Fruit fly (Drosophila melanogaster): ENCODE measurements around the gene IA-2.
A peak's percentile ranks its signal among the peaks of the same experiment; 100 is the strongest.

The IA-2 gene

DNA sequence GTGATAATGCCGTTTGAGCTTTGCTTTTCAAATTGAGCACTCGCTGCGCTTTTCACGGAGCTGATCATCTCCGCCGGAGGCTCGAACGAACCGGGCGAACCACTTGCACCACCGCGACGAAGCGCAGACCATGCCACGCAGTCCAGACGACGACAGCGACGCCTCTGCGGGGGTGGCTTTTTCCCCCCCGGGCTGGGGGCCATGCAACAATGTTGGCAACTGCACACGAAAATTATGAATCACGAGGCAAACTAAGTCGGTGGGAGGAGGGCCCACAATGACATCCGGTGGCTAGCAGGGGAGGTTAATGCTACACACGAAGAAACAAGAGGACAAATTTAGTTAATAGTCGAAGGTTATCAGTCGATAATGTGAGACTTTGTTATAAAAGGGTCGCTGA lies 8.8 kb upstream of the IA-2 start:
- TF ChIP-seq Dll (optimal IDR thresholded peaks at IDR 0.05) (no peak), pan (optimal IDR thresholded peaks at IDR 0.05) (no peak), CG8478 (optimal IDR thresholded peaks at IDR 0.05) (no peak), usp (GFP tag; optimal IDR thresholded peaks at IDR 0.05) (no peak), psq (optimal IDR thresholded peaks at IDR 0.05) (no peak), EcR (GFP tag; optimal IDR thresholded peaks at IDR 0.05) (no peak)

DNA sequence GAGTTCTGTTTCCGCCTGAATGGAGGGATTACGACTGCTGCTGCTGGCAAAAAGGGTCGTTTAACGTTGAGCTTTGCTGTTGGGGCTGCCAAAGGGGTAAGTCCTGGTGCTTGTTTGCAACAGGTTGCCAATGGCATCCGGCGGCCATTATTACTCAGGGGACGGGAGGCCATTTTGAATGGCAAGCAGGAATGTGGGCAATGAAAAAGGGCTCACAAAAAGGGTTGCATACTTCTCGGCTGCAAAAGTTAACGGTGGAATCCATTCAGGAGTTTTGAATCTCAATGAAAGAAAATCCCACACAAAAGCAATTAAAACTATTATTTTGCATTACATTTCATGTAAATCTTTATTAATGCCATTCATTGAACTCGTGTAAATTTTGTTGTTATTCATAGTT lies 1.5 kb upstream of the IA-2 start:
- TF ChIP-seq Dll (optimal IDR thresholded peaks at IDR 0.05) (no peak), pan (optimal IDR thresholded peaks at IDR 0.05) (no peak), EcR (GFP tag; optimal IDR thresholded peaks at IDR 0.05) (no peak), CG8478 (optimal IDR thresholded peaks at IDR 0.05) (no peak), usp (GFP tag; optimal IDR thresholded peaks at IDR 0.05) (no peak), psq (optimal IDR thresholded peaks at IDR 0.05) (no peak)

dm6 chr2L:1048846-1049245 lies 993 bp upstream of the IA-2 start:
- TF ChIP-seq EcR (GFP tag; optimal IDR thresholded peaks at IDR 0.05) (no peak), usp (GFP tag; optimal IDR thresholded peaks at IDR 0.05) (no peak), CG8478 (optimal IDR thresholded peaks at IDR 0.05) (no peak), pan (optimal IDR thresholded peaks at IDR 0.05) (no peak), psq (optimal IDR thresholded peaks at IDR 0.05) (no peak), Dll (optimal IDR thresholded peaks at IDR 0.05) (no peak)

dm6 chr2L:1048427-1048826 lies 574 bp upstream of the IA-2 start:
- TF ChIP-seq Dll (optimal IDR thresholded peaks at IDR 0.05) = no peak
- TF ChIP-seq psq (optimal IDR thresholded peaks at IDR 0.05) = no peak
- no peak for TF ChIP-seq EcR (GFP tag; optimal IDR thresholded peaks at IDR 0.05)
- no peak for TF ChIP-seq CG8478 (optimal IDR thresholded peaks at IDR 0.05)
- no peak for TF ChIP-seq usp (GFP tag; optimal IDR thresholded peaks at IDR 0.05)
- no peak for TF ChIP-seq pan (optimal IDR thresholded peaks at IDR 0.05)

dm6 chr2L:1047245-1047644 lies 608 bp downstream of the IA-2 start:
- no peak for TF ChIP-seq usp (GFP tag; optimal IDR thresholded peaks at IDR 0.05)
- no peak for TF ChIP-seq Dll (optimal IDR thresholded peaks at IDR 0.05)
- TF ChIP-seq EcR (GFP tag; optimal IDR thresholded peaks at IDR 0.05) = no peak
- TF ChIP-seq pan (optimal IDR thresholded peaks at IDR 0.05) = no peak
- TF ChIP-seq CG8478 (optimal IDR thresholded peaks at IDR 0.05) = no peak
- TF ChIP-seq psq (optimal IDR thresholded peaks at IDR 0.05) = no peak

DNA sequence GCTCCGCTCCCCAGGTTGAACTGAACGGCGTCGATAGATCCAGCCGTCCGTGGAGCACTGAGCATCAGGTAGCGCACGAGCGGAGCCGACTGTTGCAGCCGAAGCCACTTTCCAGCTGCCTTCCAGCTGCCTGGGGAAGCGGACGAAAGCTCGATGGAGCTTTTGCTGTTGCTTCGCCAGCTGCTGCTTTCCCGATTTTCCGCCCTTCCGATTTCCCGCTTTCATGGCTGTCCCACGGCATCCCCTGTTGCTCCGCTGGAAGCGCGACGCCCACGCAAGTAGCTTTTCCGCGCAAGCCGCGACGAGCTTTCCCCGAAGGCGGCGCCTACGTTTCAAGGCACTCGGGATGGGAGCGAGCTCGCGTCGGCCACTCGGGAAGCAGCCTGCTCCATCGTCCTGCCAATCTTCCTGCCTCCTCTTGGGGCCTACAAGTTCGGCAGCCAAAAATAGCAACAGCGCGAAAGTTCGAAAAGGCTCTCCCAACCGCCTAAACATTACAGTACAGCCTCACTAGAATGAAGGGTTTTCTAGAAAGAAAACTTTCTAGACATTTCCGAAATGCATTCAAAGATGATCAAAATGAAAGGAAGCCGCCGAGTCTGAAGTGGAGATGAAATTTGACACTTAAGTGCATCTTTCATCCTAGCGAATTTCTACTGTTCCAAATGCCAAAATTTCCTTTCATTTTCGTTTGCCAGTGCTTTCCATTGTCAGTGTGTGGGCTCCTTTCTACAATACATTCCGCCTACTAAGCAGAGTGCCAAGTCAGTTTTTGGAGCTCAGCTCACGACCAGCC lies 4.5 kb downstream of the IA-2 start:
- no peak for TF ChIP-seq usp (GFP tag; optimal IDR thresholded peaks at IDR 0.05)
- no peak for TF ChIP-seq CG8478 (optimal IDR thresholded peaks at IDR 0.05)

dm6 chr2L:1036811-1037296 lies 11.0 kb downstream of the IA-2 start, which contains the start of gene gNacalpha:
gNacalpha (plus strand) TSS chr2L:1037246.
- TF ChIP-seq pan (optimal IDR thresholded peaks at IDR 0.05) (no peak), EcR (GFP tag; optimal IDR thresholded peaks at IDR 0.05) (no peak), usp (GFP tag; optimal IDR thresholded peaks at IDR 0.05) (no peak)

- TF ChIP-seq CG8478 (optimal IDR thresholded peaks at IDR 0.05) = no peak
- TF ChIP-seq pan (optimal IDR thresholded peaks at IDR 0.05) = no peak
- TF ChIP-seq Dll (optimal IDR thresholded peaks at IDR 0.05) = no peak
- no peak for TF ChIP-seq usp (GFP tag; optimal IDR thresholded peaks at IDR 0.05)
- TF ChIP-seq EcR (GFP tag; optimal IDR thresholded peaks at IDR 0.05) = no peak
- no peak for TF ChIP-seq psq (optimal IDR thresholded peaks at IDR 0.05)
Observed at dm6 chr2L:1026797-1027196, 21.1 kb downstream of the IA-2 start, which contains the start of gene CG4375. CG4375 (minus strand) TSS chr2L:1026897.

- TF ChIP-seq usp (GFP tag; optimal IDR thresholded peaks at IDR 0.05) = no peak
- no peak for TF ChIP-seq psq (optimal IDR thresholded peaks at IDR 0.05)
- TF ChIP-seq CG8478 (optimal IDR thresholded peaks at IDR 0.05) = no peak
- no peak for TF ChIP-seq pan (optimal IDR thresholded peaks at IDR 0.05)
- no peak for TF ChIP-seq EcR (GFP tag; optimal IDR thresholded peaks at IDR 0.05)
- no peak for TF ChIP-seq Dll (optimal IDR thresholded peaks at IDR 0.05)
Observed at dm6 chr2L:1008923-1009322, 38.9 kb downstream of the IA-2 start.

DNA sequence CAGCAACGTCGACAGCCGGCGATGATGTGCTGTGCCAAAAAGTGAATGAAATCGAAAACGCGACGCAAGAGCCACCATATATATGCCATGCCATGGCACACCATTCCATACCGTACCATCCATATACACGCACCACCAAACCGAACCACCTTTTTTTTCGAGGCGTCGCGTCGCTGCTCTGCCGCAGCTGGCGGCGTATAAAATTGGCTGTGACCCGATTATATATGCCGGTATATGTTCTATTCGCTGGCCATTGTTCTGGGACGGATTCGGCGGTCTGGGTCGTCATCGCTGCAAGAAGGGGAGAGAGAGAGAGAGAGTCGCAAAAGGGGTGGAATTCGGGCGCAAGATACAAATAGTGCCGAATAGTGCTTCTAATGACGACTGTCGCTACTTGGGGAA lies 40.0 kb downstream of the IA-2 start:
- TF ChIP-seq psq (optimal IDR thresholded peaks at IDR 0.05) (no peak), pan (optimal IDR thresholded peaks at IDR 0.05) (no peak), Dll (optimal IDR thresholded peaks at IDR 0.05) (no peak), CG8478 (optimal IDR thresholded peaks at IDR 0.05) (no peak), usp (GFP tag; optimal IDR thresholded peaks at IDR 0.05) (no peak), EcR (GFP tag; optimal IDR thresholded peaks at IDR 0.05) (no peak)

DNA sequence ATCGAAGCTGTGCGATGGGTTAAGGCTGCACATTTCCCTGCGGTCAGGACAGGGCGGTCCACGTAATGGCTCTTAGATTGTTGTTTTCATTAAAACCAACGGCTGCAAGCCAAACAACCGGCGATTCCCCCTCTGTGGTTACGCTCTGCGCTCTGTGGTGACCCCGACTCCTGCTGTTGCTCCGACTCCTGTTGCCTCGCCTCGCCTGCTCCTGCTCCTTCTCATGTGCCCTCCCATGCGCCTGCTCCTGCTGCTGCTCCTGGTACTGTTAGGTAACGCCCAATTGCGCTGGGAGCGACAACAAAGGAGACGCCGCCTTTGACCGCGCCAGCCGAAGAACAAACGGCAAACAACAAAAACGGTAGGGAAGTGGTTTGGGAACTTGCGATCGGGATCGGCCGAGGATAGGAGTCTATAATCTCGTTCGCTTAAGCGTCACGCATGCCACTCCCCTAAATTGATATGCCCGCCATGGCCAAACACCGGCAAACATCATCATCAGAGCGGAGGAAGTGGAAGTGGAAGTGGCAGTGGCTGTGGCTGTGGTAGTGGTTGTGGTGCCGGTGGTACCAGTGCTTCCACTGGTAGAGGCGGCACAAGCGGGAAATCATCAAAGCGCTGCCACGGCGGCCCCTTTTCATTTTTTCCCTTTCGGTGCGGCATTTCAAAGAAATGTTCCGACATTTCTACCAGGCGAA lies 40.6 kb downstream of the IA-2 start:
- TF ChIP-seq psq (optimal IDR thresholded peaks at IDR 0.05) (no peak), usp (GFP tag; optimal IDR thresholded peaks at IDR 0.05) (no peak), Dll (optimal IDR thresholded peaks at IDR 0.05) (peak; percentile 76), CG8478 (optimal IDR thresholded peaks at IDR 0.05) (no peak)

DNA sequence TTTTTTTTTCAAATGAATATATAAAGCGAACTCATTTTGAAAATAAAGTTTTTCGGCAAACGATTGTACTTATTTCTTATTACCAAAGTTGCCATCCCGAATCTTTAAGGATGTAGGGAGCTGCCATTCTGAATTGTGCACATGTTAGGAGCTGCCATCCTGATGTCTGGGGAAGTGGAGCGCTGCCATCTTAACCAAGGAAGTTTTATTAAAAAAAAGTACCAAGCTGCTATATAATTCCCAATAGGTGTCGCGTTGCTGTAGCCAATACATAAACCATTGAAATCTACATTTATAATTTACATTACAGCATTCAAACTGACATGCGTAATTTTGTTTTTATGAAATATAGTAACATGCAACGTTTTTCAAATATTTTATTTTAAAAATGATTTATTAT lies 41.3 kb downstream of the IA-2 start:
- TF ChIP-seq EcR (GFP tag; optimal IDR thresholded peaks at IDR 0.05) (no peak), Dll (optimal IDR thresholded peaks at IDR 0.05) (no peak), usp (GFP tag; optimal IDR thresholded peaks at IDR 0.05) (no peak), CG8478 (optimal IDR thresholded peaks at IDR 0.05) (no peak), psq (optimal IDR thresholded peaks at IDR 0.05) (no peak), pan (optimal IDR thresholded peaks at IDR 0.05) (no peak)

Measured in whole organism.